Worm (Caenorhabditis elegans) whole organism, L4 larva: Measurements from ENCODE around the gene F43C11.7.

Experiments used
- F26F4.8 ChIP-seq: fragments of 200-800 bp; sonication (Bioruptor generic); conservative IDR thresholded peaks from 2 replicates; pipeline ENCODE4 v1.3.6; 2022; ENCODE audit warnings: missing genetic modification characterization, missing compliant biosample characterization
- T20F7.1 ChIP-seq: fragments of 200-800 bp; sonication (Bioruptor generic); optimal IDR thresholded peaks from 2 replicates; lab custom pipeline; 2018; ENCODE audit warnings: mild to moderate bottlenecking, missing genetic modification characterization, missing compliant biosample characterization
- Y105C5A.15 ChIP-seq: fragments of 200-800 bp; sonication (Bioruptor generic); IDR thresholded peaks from 2 replicates; pipeline ENCODE4 v1.3.6; 2022; ENCODE audit warnings: missing genetic modification characterization, missing compliant biosample characterization
- Y48G9A.11 ChIP-seq: fragments of 200-800 bp; sonication (Bioruptor generic); IDR thresholded peaks from 2 replicates; pipeline ENCODE4 v1.3.6; 2022; ENCODE audit warnings: missing genetic modification reagents, missing genetic modification characterization, missing compliant biosample characterization
- ceh-28 ChIP-seq: fragments of 150-350 bp; optimal IDR thresholded peaks from 2 replicates; lab custom pipeline; 2014; ENCODE audit warnings: missing biosample characterization, missing genetic modification reagents, missing genetic modification characterization
- ceh-32 ChIP-seq: sonication (generic microtip); optimal IDR thresholded peaks from 2 replicates; lab custom pipeline; 2016; ENCODE audit warnings: mild to moderate bottlenecking, missing genetic modification characterization, missing compliant biosample characterization; ENCODE audit not compliant: poor library complexity
- ceh-44 ChIP-seq: fragments of 200-800 bp; sonication (Bioruptor generic); IDR thresholded peaks from 2 replicates; pipeline ENCODE4 v1.3.6; 2022; ENCODE audit warnings: missing genetic modification reagents, missing genetic modification characterization, missing compliant biosample characterization
- daf-16 ChIP-seq, 3 experiments: sonication (generic microtip); optimal IDR thresholded peaks; 2 replicates each; lab custom pipeline; 2016 to 2017; ENCODE audit warnings: missing genetic modification characterization in 3 of 3, missing genetic modification reagents in 3 of 3, mild to moderate bottlenecking in 2 of 3, missing compliant biosample characterization in 2 of 3, missing biosample characterization in 1 of 3, moderate library complexity in 1 of 3
- dmd-6 ChIP-seq: fragments of 200-800 bp; sonication (Bioruptor generic); IDR thresholded peaks from 2 replicates; pipeline ENCODE4 v1.3.6; 2022; ENCODE audit warnings: missing genetic modification reagents, missing genetic modification characterization, missing compliant biosample characterization
- dmd-8 ChIP-seq: fragments of 200-800 bp; sonication (Bioruptor generic); IDR thresholded peaks from 2 replicates; pipeline ENCODE4 v1.3.6; 2022; ENCODE audit warnings: missing genetic modification characterization, missing compliant biosample characterization
- dve-1 ChIP-seq: sonication (generic microtip); optimal IDR thresholded peaks from 2 replicates; lab custom pipeline; 2017; ENCODE audit warnings: antibody characterized with exemption, mild to moderate bottlenecking, missing genetic modification characterization, missing compliant biosample characterization; ENCODE audit not compliant: insufficient read depth
- gei-8 ChIP-seq: fragments of 200-800 bp; sonication (Bioruptor generic); optimal IDR thresholded peaks from 2 replicates; lab custom pipeline; 2018; ENCODE audit warnings: mild to moderate bottlenecking, missing genetic modification characterization, missing compliant biosample characterization
- hlh-11 ChIP-seq: fragments of 200-800 bp; sonication (Bioruptor generic); optimal IDR thresholded peaks from 2 replicates; lab custom pipeline; 2018; ENCODE audit warnings: mild to moderate bottlenecking, missing genetic modification characterization, missing compliant biosample characterization
- hlh-30 ChIP-seq: sonication (generic microtip); optimal IDR thresholded peaks from 2 replicates; lab custom pipeline; 2017; ENCODE audit warnings: antibody characterized with exemption, mild to moderate bottlenecking, missing genetic modification characterization, missing compliant biosample characterization; ENCODE audit not compliant: insufficient read depth
- jun-1 ChIP-seq: fragments of 150-350 bp; optimal IDR thresholded peaks from 2 replicates; lab custom pipeline; 2014; ENCODE audit warnings: missing biosample characterization, missing genetic modification reagents, missing genetic modification characterization
- lin-1 ChIP-seq: fragments of 200-800 bp; sonication (Bioruptor generic); IDR thresholded peaks from 2 replicates; pipeline ENCODE4 v1.3.6; 2022; ENCODE audit warnings: missing genetic modification reagents, missing genetic modification characterization, missing compliant biosample characterization
- lin-29 ChIP-seq: fragments of 200-800 bp; sonication (Bioruptor generic); IDR thresholded peaks from 2 replicates; pipeline ENCODE4 v1.3.6; 2022; ENCODE audit warnings: missing genetic modification reagents, missing genetic modification characterization, missing compliant biosample characterization
- lin-39 ChIP-seq: fragments of 150-350 bp; optimal IDR thresholded peaks from 2 replicates; lab custom pipeline; 2014; ENCODE audit warnings: missing biosample characterization, missing genetic modification reagents, missing genetic modification characterization
- madf-9 ChIP-seq: fragments of 200-800 bp; sonication (Bioruptor generic); conservative IDR thresholded peaks from 2 replicates; pipeline ENCODE4 v1.3.6; 2022; ENCODE audit warnings: missing genetic modification reagents, missing genetic modification characterization, missing compliant biosample characterization
- nhr-102 ChIP-seq: sonication (generic microtip); optimal IDR thresholded peaks from 2 replicates; lab custom pipeline; 2016; ENCODE audit warnings: mild to moderate bottlenecking, missing genetic modification characterization, moderate library complexity, missing compliant biosample characterization
- nhr-237 ChIP-seq: sonication (generic microtip); optimal IDR thresholded peaks from 2 replicates; lab custom pipeline; 2017; ENCODE audit warnings: missing biosample characterization, missing genetic modification characterization
- nhr-28 ChIP-seq: fragments of 150-350 bp; optimal IDR thresholded peaks from 2 replicates; lab custom pipeline; 2014; ENCODE audit warnings: missing biosample characterization, missing genetic modification characterization
- nhr-41 ChIP-seq: fragments of 200-800 bp; sonication (Bioruptor generic); IDR thresholded peaks from 2 replicates; pipeline ENCODE4 v1.3.6; 2022; ENCODE audit warnings: missing genetic modification reagents, missing genetic modification characterization, missing compliant biosample characterization
- nhr-6 ChIP-seq: fragments of 150-350 bp; optimal IDR thresholded peaks from 2 replicates; lab custom pipeline; 2014; ENCODE audit warnings: missing biosample characterization, missing genetic modification characterization
- pqm-1 ChIP-seq: sonication (generic microtip); optimal IDR thresholded peaks from 2 replicates; lab custom pipeline; 2017; ENCODE audit warnings: missing biosample characterization, missing genetic modification characterization
- spr-1 ChIP-seq: sonication (generic microtip); optimal IDR thresholded peaks from 2 replicates; lab custom pipeline; 2016; ENCODE audit warnings: mild to moderate bottlenecking, missing genetic modification characterization, missing compliant biosample characterization
- tag-97 ChIP-seq: fragments of 200-800 bp; sonication (Bioruptor generic); IDR thresholded peaks from 2 replicates; pipeline ENCODE4 v1.3.6; 2022; ENCODE audit warnings: missing genetic modification characterization, missing compliant biosample characterization
- unc-39 ChIP-seq: sonication (generic microtip); optimal IDR thresholded peaks from 2 replicates; lab custom pipeline; 2017; ENCODE audit warnings: missing biosample characterization, missing genetic modification characterization
- unc-62 ChIP-seq, 3 experiments: fragments of 150-350 bp in 1 of 3; sonication (generic microtip); optimal IDR thresholded peaks in 2 of 3; peaks in 1 of 3; 1 replicate in 1 of 3; 2 replicates in 2 of 3; lab custom pipeline; 2014 to 2017; ENCODE audit warnings: missing biosample characterization in 3 of 3, missing genetic modification characterization in 3 of 3, missing genetic modification reagents in 3 of 3, missing genotype in 1 of 3
- zip-2 ChIP-seq: fragments of 150-350 bp; optimal IDR thresholded peaks from 2 replicates; lab custom pipeline; 2014; ENCODE audit warnings: missing biosample characterization, missing genetic modification characterization

F43C11.7 gene

DNA sequence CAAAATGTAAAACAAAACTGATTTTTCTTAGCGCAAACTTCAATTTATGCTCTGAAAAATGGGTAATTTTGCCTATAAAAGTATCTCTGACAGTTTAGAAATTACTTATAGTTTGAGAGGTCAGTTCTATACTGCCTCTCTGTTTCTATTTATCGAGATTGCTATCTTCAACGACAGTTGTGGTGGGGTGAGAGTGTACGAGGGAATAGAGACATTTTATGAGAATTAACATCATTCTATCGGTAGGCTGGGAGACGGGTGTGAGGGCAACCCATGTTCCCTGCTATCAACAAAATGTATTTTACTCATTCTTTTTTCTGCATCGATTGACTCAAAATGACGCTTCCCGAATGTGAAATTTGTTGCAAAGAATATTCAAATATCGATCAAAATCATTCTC is 15.6 kb upstream of the F43C11.7 start, which contains the start of gene ZK1240.3 (continued):
- TF ChIP-seq Y105C5A.15 (GFP tag; lab: Robert Waterston, UW) (no peak), madf-9 (GFP tag; lab: Robert Waterston, UW) (no peak), zip-2 (tag; lab: Kevin White, UChicago) (no peak)
- TF ChIP-seq, all 104 proteins: peak for 11

DNA sequence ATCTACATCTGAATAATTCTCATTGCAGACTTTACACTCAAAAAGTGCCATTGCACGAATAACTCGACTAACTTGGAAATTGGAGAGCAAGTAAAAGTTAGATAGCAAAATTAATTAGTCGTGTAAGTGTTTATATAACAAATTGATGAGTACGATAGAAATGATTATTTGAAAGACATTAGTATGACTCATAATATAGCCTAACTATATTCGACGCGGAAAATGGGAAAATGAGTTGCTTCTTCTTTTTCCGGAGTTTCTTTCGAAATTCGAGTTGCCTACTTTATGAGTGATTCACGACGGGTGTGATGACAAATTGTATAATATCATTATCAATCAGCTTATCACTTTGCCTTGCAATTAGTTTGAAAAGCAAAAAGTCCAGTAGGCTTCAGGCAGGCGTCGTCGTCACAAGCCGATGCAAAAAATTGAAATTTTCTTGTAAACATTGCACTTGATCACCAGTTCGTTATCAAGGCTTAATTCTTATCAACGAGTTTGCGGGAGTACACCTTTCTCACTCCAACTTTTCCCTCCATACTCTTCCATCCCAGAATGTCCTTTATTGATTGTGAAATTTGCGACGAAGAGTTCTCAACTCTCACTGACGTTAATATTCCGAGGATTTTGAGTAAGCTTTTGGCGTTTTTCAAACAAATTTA is 12.7 kb upstream of the F43C11.7 start, which contains the start of the genes ZK1240.6 and ZK1240.2:
ZK1240.6 (minus strand) TSS at position 51 of the 662 bp plus-strand sequence.
ZK1240.2 (plus strand) TSS at position 520 of the 662 bp plus-strand sequence.
- TF ChIP-seq tag-97 (GFP tag; lab: Robert Waterston, UW), result no peak
- TF ChIP-seq lin-1 (GFP tag; lab: Robert Waterston, UW), result peak; percentile 17; the same call in 1 of the 2 replicates
- TF ChIP-seq zip-2 (tag; lab: Kevin White, UChicago), result no peak
- TF ChIP-seq nhr-28 (tag; lab: Kevin White, UChicago), result peak; percentile 69
- TF ChIP-seq lin-29 (GFP tag; lab: Robert Waterston, UW), result no peak
- TF ChIP-seq dmd-6 (GFP tag; lab: Robert Waterston, UW), result peak; percentile 76
- no peak for TF ChIP-seq unc-39 (tag; lab: Kevin White, UChicago)
- TF ChIP-seq gei-8 (GFP tag; lab: Kevin White, UChicago), result no peak
- peak; percentile 51 for TF ChIP-seq dve-1 (tag; lab: Kevin White, UChicago)
- peak; percentile 55 for TF ChIP-seq hlh-11 (tag; lab: Kevin White, UChicago)
- peak; percentile 85 for TF ChIP-seq pqm-1 (tag; lab: Kevin White, UChicago)
- no peak for TF ChIP-seq nhr-237 (tag; lab: Kevin White, UChicago)
- no peak for TF ChIP-seq Y48G9A.11 (GFP tag; lab: Robert Waterston, UW)
- TF ChIP-seq dmd-8 (GFP tag; lab: Robert Waterston, UW), result no peak
- no peak for TF ChIP-seq daf-16 (GFP tag; optimal IDR thresholded peaks at IDR 0.05; lab: Kevin White, UChicago)
- TF ChIP-seq daf-16 (tag; optimal IDR thresholded peaks at IDR 0.05; lab: Kevin White, UChicago), result peak; percentile 72
- TF ChIP-seq hlh-30, result peak; percentile 29

DNA sequence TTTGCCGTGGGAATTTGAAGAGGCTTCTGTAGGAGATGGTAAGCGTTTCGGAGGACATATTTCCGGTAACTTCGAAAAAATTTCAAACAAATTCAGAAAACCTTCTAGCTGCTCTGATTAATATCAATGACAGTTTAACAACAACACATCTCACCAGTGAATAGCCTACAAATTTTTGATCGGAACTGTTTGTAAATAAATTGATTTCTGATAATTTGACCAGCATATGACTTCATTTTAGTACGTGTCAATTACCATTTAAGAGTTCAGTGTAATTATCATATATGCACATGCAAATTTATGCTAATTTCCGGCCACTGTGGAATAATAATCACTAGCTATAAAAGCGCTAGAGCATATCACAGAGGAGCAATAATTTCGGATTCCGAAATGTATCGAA is 10.7 kb upstream of the F43C11.7 start, which contains the start of gene ZK1240.11:
ZK1240.11 (plus strand) TSS at position 301 of the 400 bp plus-strand sequence.
- TF ChIP-seq nhr-6 (tag; lab: Kevin White, UChicago) (no peak), F26F4.8 (GFP tag; lab: Robert Waterston, UW) (no peak), dve-1 (tag; lab: Kevin White, UChicago) (no peak), nhr-41 (GFP tag; lab: Robert Waterston, UW) (no peak), dmd-8 (GFP tag; lab: Robert Waterston, UW) (no peak), unc-62 (GFP tag; optimal IDR thresholded peaks at IDR 0.05 in 1 of 2; lab: Kevin White, UChicago) (no peak), unc-62 (tag; optimal IDR thresholded peaks at IDR 0.05; lab: Kevin White, UChicago) (no peak), ceh-44 (GFP tag; lab: Robert Waterston, UW) (no peak), nhr-102 (tag; lab: Kevin White, UChicago) (no peak), lin-39 (no peak)

DNA sequence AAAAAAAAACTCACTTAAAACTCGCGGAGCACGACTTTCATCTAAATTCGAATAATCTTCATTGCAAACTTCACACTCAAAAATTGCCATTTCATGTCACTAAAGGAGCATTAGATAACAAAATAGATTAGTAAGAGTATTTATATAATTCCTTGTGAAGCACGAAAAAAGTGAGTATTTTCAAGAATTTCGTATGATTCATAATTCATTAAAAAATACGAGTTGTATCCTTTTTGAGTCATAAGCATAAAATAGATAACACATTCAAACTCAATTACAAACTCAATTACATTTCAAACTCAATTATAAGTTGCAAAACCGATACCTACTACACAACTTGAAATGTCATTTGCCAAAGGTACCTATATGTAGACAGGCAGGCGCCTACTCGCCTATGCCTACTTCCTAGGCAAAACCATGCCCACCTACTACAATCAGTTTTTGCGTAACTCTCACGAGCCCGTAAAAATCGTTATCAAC is 6.7 kb upstream of the F43C11.7 start, which contains the start of the genes ZK1240.8 and ZK1240.1:
ZK1240.8 (minus strand) TSS at position 101 of the 480 bp plus-strand sequence.
ZK1240.1 (plus strand) TSS at position 430 of the 480 bp plus-strand sequence.
- TF ChIP-seq ceh-32, result no peak
- TF ChIP-seq spr-1 (tag; lab: Kevin White, UChicago), result no peak
- TF ChIP-seq nhr-28 (tag; lab: Kevin White, UChicago), result peak; percentile 3
- TF ChIP-seq unc-62 (GFP tag; optimal IDR thresholded peaks at IDR 0.05 in 1 of 2; lab: Kevin White, UChicago), result peak in 1 of 2 experiments; percentile 86
- no peak for TF ChIP-seq unc-62 (tag; optimal IDR thresholded peaks at IDR 0.05; lab: Kevin White, UChicago)
- no peak for TF ChIP-seq ceh-28
- no peak for TF ChIP-seq T20F7.1 (GFP tag; lab: Kevin White, UChicago)
- TF ChIP-seq jun-1, result no peak
- TF ChIP-seq, all 104 proteins: peak for 2
